Worm (Caenorhabditis elegans): ENCODE data around the gene nhr-101.

DNA sequence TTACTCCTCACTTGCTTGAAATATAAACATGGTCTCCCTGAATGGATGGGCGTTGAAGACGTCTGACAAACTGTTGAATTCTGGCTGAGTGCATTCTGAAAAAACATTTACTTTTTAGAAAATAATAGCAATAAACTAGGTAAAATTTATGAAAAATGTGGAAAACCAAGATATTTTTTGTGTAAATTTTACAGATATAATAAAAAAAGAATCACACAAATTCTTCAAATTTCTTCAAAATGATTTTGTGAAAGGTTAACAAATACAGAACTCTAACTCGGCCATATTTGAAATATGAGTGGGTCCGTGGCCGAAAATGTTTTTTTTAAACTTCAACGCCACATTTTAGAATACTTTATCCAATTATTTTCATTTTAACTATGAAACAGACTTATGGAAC lies 47.9 kb downstream of the nhr-101 start, which contains the start of gene glb-15:
- TF ChIP-seq lin-35 (GFP tag; optimal IDR thresholded peaks at IDR 0.05) (no peak), mdl-1 (tag; optimal IDR thresholded peaks at IDR 0.05) (no peak), ces-1 (GFP tag; optimal IDR thresholded peaks at IDR 0.05) (no peak), grh-1 (GFP tag; IDR thresholded peaks at IDR 0.05) (no peak), nhr-77 (tag; optimal IDR thresholded peaks at IDR 0.05) (no peak), unc-62 (GFP tag; optimal IDR thresholded peaks at IDR 0.05) (no peak), rnt-1 (tag; optimal IDR thresholded peaks at IDR 0.05) (no peak), elt-3 (tag; optimal IDR thresholded peaks at IDR 0.05) (no peak), nhr-237 (tag; optimal IDR thresholded peaks at IDR 0.05) (no peak), nhr-11 (tag; optimal IDR thresholded peaks at IDR 0.05) (no peak)

All from whole organism, L1 larva.